Worm (Caenorhabditis elegans) whole organism, early embryonic: ENCODE measurements around the gene C53B7.2.

Experiments used
- B0310.2 ChIP-seq: sonication (generic microtip); optimal IDR thresholded peaks from 2 replicates; lab custom pipeline; 2016; ENCODE audit warnings: mild to moderate bottlenecking, missing genetic modification characterization, missing compliant biosample characterization
- aly-1 ChIP-seq: sonication (generic microtip); optimal IDR thresholded peaks from 2 replicates; lab custom pipeline; 2016; ENCODE audit warnings: missing genetic modification characterization, missing compliant biosample characterization
- ama-1 ChIP-seq: fragments of 150-350 bp; optimal IDR thresholded peaks from 2 replicates; lab custom pipeline; 2014
- ceh-13 ChIP-seq: fragments of 200-800 bp; sonication (Bioruptor generic); optimal IDR thresholded peaks from 2 replicates; lab custom pipeline; 2018; ENCODE audit warnings: mild to moderate bottlenecking, missing genetic modification characterization, missing compliant biosample characterization
- ets-7 ChIP-seq: sonication (generic microtip); optimal IDR thresholded peaks from 2 replicates; lab custom pipeline; 2016; ENCODE audit warnings: missing genotype, missing genetic modification characterization, missing compliant biosample characterization
- hmbx-1 ChIP-seq: sonication (generic microtip); optimal IDR thresholded peaks from 2 replicates; lab custom pipeline; 2016; ENCODE audit warnings: mild to moderate bottlenecking, missing genetic modification characterization, missing compliant biosample characterization
- hmg-4 ChIP-seq: fragments of 200-800 bp; sonication (Bioruptor generic); optimal IDR thresholded peaks from 2 replicates; lab custom pipeline; 2018; ENCODE audit warnings: mild to moderate bottlenecking, missing genetic modification characterization, missing compliant biosample characterization
- hnd-1 ChIP-seq: sonication (generic microtip); optimal IDR thresholded peaks from 2 replicates; lab custom pipeline; 2016; ENCODE audit warnings: missing genetic modification characterization, missing compliant biosample characterization
- scrt-1 ChIP-seq: fragments of 200-800 bp; sonication (Bioruptor generic); IDR thresholded peaks from 2 replicates; pipeline ENCODE4 v1.3.6; 2022; ENCODE audit warnings: missing genetic modification characterization, missing compliant biosample characterization
- sea-1 ChIP-seq: fragments of 200-800 bp; sonication (Bioruptor generic); conservative IDR thresholded peaks from 2 replicates; pipeline ENCODE4 v1.3.6; 2022; ENCODE audit warnings: missing genetic modification characterization, missing compliant biosample characterization
- tbx-11 ChIP-seq: fragments of 200-800 bp; sonication (Bioruptor generic); IDR thresholded peaks from 2 replicates; pipeline ENCODE4 v1.3.6; 2022; ENCODE audit warnings: missing genetic modification characterization, missing compliant biosample characterization
- tbx-37 ChIP-seq: fragments of 200-800 bp; sonication (Bioruptor generic); conservative IDR thresholded peaks from 2 replicates; pipeline ENCODE4 v1.3.6; 2022; ENCODE audit warnings: missing genetic modification reagents, missing genetic modification characterization, missing compliant biosample characterization
- tra-4 ChIP-seq: sonication (generic microtip); optimal IDR thresholded peaks from 2 replicates; lab custom pipeline; 2017; ENCODE audit warnings: missing genetic modification characterization, missing compliant biosample characterization

- no peak for TF ChIP-seq hmg-4 (GFP tag; lab: Kevin White, UChicago)
- TF ChIP-seq tbx-11 (GFP tag; lab: Robert Waterston, UW), result no peak
- TF ChIP-seq ama-1 (lab: Kevin White, UChicago), result no peak
- no peak for TF ChIP-seq B0310.2 (tag; lab: Kevin White, UChicago)
- no peak for TF ChIP-seq aly-1 (tag; lab: Kevin White, UChicago)
- no peak for TF ChIP-seq sea-1
- TF ChIP-seq ets-7 (tag; lab: Kevin White, UChicago), result no peak
- TF ChIP-seq scrt-1, result no peak
- TF ChIP-seq hmbx-1 (tag; lab: Kevin White, UChicago), result no peak
- TF ChIP-seq hnd-1, result no peak
- TF ChIP-seq ceh-13 (GFP tag; lab: Kevin White, UChicago), result no peak
- no peak for TF ChIP-seq tra-4 (tag; lab: Kevin White, UChicago)
- no peak for TF ChIP-seq tbx-37 (GFP tag; lab: Robert Waterston, UW)
Observed at ce11 chrX:6874723-6875122, 28.7 kb downstream of the C53B7.2 start, which contains the start of gene F41C6.4.
